Worm (Caenorhabditis elegans): ENCODE results near the gene ttr-30.

DNA sequence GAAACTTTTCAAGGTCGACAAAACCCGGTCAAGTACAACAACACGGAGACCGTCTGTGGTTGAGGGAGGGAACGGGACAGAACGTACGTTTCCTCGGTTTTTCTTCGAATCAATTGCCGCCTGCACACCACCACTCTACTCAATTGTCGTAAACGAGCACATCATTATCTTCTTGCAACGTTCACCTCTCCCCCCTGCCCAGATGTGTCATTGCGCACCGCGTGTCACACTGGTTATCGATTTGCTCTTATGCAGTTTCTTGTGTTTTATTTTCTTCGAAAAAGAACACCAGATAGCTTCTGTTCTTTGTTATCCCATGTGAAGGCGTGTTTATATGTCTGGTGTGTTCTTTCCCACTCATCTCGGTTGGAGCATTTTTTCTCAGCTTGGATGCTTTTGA is 41.2 kb upstream of the ttr-30 start:
- no peak for TF ChIP-seq pes-1 (GFP tag; IDR thresholded peaks at IDR 0.05)
- TF ChIP-seq hmg-4 (GFP tag; optimal IDR thresholded peaks at IDR 0.05), result no peak
- TF ChIP-seq scrt-1 (GFP tag; IDR thresholded peaks at IDR 0.05), result no peak
- TF ChIP-seq ama-1 (optimal IDR thresholded peaks at IDR 0.05), result no peak
- TF ChIP-seq flt-1 (GFP tag; IDR thresholded peaks at IDR 0.05), result no peak
- TF ChIP-seq sea-1 (GFP tag; conservative IDR thresholded peaks at IDR 0.05), result no peak
- no peak for TF ChIP-seq ceh-36 (tag; optimal IDR thresholded peaks at IDR 0.05)
